Worm (Caenorhabditis elegans) whole organism, L4 larva: Measurements from ENCODE around the gene txdc-17.

Experiments
- F10B5.3 ChIP-seq: sonication (generic microtip); optimal IDR thresholded peaks from 2 replicates; lab custom pipeline; 2016; ENCODE audit warnings: mild to moderate bottlenecking, missing genetic modification characterization, missing compliant biosample characterization
- F37D6.2 ChIP-seq: sonication (generic microtip); optimal IDR thresholded peaks from 2 replicates; lab custom pipeline; 2016; ENCODE audit warnings: mild to moderate bottlenecking, missing genetic modification characterization, missing compliant biosample characterization
- F49E8.2 ChIP-seq: sonication (generic microtip); optimal IDR thresholded peaks from 2 replicates; lab custom pipeline; 2016; ENCODE audit warnings: missing compliant biosample characterization, mild to moderate bottlenecking, missing genetic modification characterization, borderline replicate concordance
- R02D3.7 ChIP-seq: fragments of 150-350 bp; sonication (generic microtip); optimal IDR thresholded peaks from 3 replicates; lab custom pipeline; 2014; ENCODE audit warnings: missing biosample characterization, missing genetic modification characterization
- T20F7.1 ChIP-seq: fragments of 200-800 bp; sonication (Bioruptor generic); optimal IDR thresholded peaks from 2 replicates; lab custom pipeline; 2018; ENCODE audit warnings: mild to moderate bottlenecking, missing genetic modification characterization, missing compliant biosample characterization
- ZK546.5 ChIP-seq, 2 experiments: sonication (generic microtip); optimal IDR thresholded peaks; 2 replicates each; lab custom pipeline; 2017; ENCODE audit warnings: missing biosample characterization in 2 of 2, missing genetic modification characterization in 2 of 2
- ama-1 ChIP-seq: fragments of 150-350 bp; optimal IDR thresholded peaks from 2 replicates; lab custom pipeline; 2014; ENCODE audit warnings: inconsistent platforms, mixed read lengths
- arid-1 ChIP-seq: fragments of 200-800 bp; sonication (Bioruptor generic); conservative IDR thresholded peaks from 2 replicates; pipeline ENCODE4 v1.3.6; 2022; ENCODE audit warnings: missing genetic modification reagents, missing genetic modification characterization, missing compliant biosample characterization
- ceh-82 ChIP-seq: sonication (generic microtip); optimal IDR thresholded peaks from 2 replicates; lab custom pipeline; 2017; ENCODE audit warnings: missing biosample characterization, missing genetic modification characterization
- ctbp-1 ChIP-seq: fragments of 200-800 bp; sonication (Bioruptor generic); IDR thresholded peaks from 2 replicates; pipeline ENCODE4 v1.3.6; 2022; ENCODE audit warnings: missing genetic modification reagents, missing genetic modification characterization, missing compliant biosample characterization
- daf-12 ChIP-seq: fragments of 150-350 bp; optimal IDR thresholded peaks from 2 replicates; lab custom pipeline; 2014; ENCODE audit warnings: missing biosample characterization, missing genetic modification reagents, missing genetic modification characterization
- daf-16 ChIP-seq, 3 experiments: sonication (generic microtip); optimal IDR thresholded peaks; 2 replicates each; lab custom pipeline; 2016 to 2017; ENCODE audit warnings: missing genetic modification characterization in 3 of 3, missing genetic modification reagents in 3 of 3, mild to moderate bottlenecking in 2 of 3, missing compliant biosample characterization in 2 of 3, missing biosample characterization in 1 of 3, moderate library complexity in 1 of 3
- dmd-6 ChIP-seq: fragments of 200-800 bp; sonication (Bioruptor generic); IDR thresholded peaks from 2 replicates; pipeline ENCODE4 v1.3.6; 2022; ENCODE audit warnings: missing genetic modification reagents, missing genetic modification characterization, missing compliant biosample characterization
- dmd-8 ChIP-seq: fragments of 200-800 bp; sonication (Bioruptor generic); IDR thresholded peaks from 2 replicates; pipeline ENCODE4 v1.3.6; 2022; ENCODE audit warnings: missing genetic modification characterization, missing compliant biosample characterization
- duxl-1 ChIP-seq: sonication (generic microtip); optimal IDR thresholded peaks from 2 replicates; lab custom pipeline; 2016; ENCODE audit warnings: mild to moderate bottlenecking, missing genetic modification characterization, moderate library complexity, missing compliant biosample characterization; ENCODE audit not compliant: poor library complexity
- egl-27 ChIP-seq: sonication (generic microtip); optimal IDR thresholded peaks from 3 replicates; lab custom pipeline; 2017; ENCODE audit warnings: missing biosample characterization, missing genetic modification reagents, missing genetic modification characterization
- egl-43 ChIP-seq: fragments of 200-800 bp; sonication (Bioruptor generic); IDR thresholded peaks from 2 replicates; pipeline ENCODE4 v1.3.6; 2022; ENCODE audit warnings: missing genetic modification reagents, missing genetic modification characterization, missing compliant biosample characterization
- fos-1 ChIP-seq: fragments of 150-350 bp; optimal IDR thresholded peaks from 2 replicates; lab custom pipeline; 2014; ENCODE audit warnings: missing biosample characterization, missing genetic modification characterization
- gei-8 ChIP-seq: fragments of 200-800 bp; sonication (Bioruptor generic); optimal IDR thresholded peaks from 2 replicates; lab custom pipeline; 2018; ENCODE audit warnings: mild to moderate bottlenecking, missing genetic modification characterization, missing compliant biosample characterization
- hif-1 ChIP-seq, 2 experiments: sonication (generic microtip); optimal IDR thresholded peaks; 2 replicates each; lab custom pipeline; 2016 to 2017; ENCODE audit warnings: missing compliant biosample characterization in 2 of 2, missing genetic modification characterization in 2 of 2, missing genetic modification reagents in 2 of 2, missing genotype in 2 of 2, mild to moderate bottlenecking in 1 of 2
- jun-1 ChIP-seq: fragments of 150-350 bp; optimal IDR thresholded peaks from 2 replicates; lab custom pipeline; 2014; ENCODE audit warnings: missing biosample characterization, missing genetic modification reagents, missing genetic modification characterization
- lim-7 ChIP-seq: fragments of 200-800 bp; sonication (Bioruptor generic); IDR thresholded peaks from 2 replicates; pipeline ENCODE4 v1.3.6; 2022; ENCODE audit warnings: missing genetic modification characterization, missing compliant biosample characterization
- lin-15B ChIP-seq: fragments of 150-350 bp; sonication (generic microtip); optimal IDR thresholded peaks from 3 replicates; lab custom pipeline; 2014; ENCODE audit warnings: missing biosample characterization, missing genetic modification characterization
- lin-38 ChIP-seq: fragments of 200-800 bp; sonication (Bioruptor generic); IDR thresholded peaks from 2 replicates; pipeline ENCODE4 v1.3.6; 2022; ENCODE audit warnings: missing genetic modification reagents, missing genetic modification characterization, missing compliant biosample characterization
- lsy-2 ChIP-seq, 2 experiments: fragments of 150-350 bp in 1 of 2; sonication (generic microtip) in 1 of 2; optimal IDR thresholded peaks; 2 replicates each; lab custom pipeline; 2014 to 2017; ENCODE audit warnings: missing biosample characterization in 2 of 2, missing genetic modification characterization in 2 of 2
- mes-2 ChIP-seq: sonication (generic microtip); optimal IDR thresholded peaks from 2 replicates; lab custom pipeline; 2016; ENCODE audit warnings: missing genotype, mild to moderate bottlenecking, missing genetic modification characterization, missing compliant biosample characterization; ENCODE audit not compliant: poor library complexity, severe bottlenecking
- mxl-3 ChIP-seq: fragments of 200-800 bp; sonication (Bioruptor generic); optimal IDR thresholded peaks from 2 replicates; lab custom pipeline; 2018; ENCODE audit warnings: mild to moderate bottlenecking, missing genetic modification characterization, missing compliant biosample characterization
- nhr-102 ChIP-seq: sonication (generic microtip); optimal IDR thresholded peaks from 2 replicates; lab custom pipeline; 2016; ENCODE audit warnings: mild to moderate bottlenecking, missing genetic modification characterization, moderate library complexity, missing compliant biosample characterization
- nhr-11 ChIP-seq: fragments of 150-350 bp; optimal IDR thresholded peaks from 2 replicates; lab custom pipeline; 2014; ENCODE audit warnings: missing biosample characterization, missing genetic modification characterization
- nhr-111 ChIP-seq: fragments of 200-800 bp; sonication (Bioruptor generic); optimal IDR thresholded peaks from 2 replicates; lab custom pipeline; 2018; ENCODE audit warnings: mild to moderate bottlenecking, missing genetic modification characterization, missing compliant biosample characterization
- nhr-41 ChIP-seq: fragments of 200-800 bp; sonication (Bioruptor generic); IDR thresholded peaks from 2 replicates; pipeline ENCODE4 v1.3.6; 2022; ENCODE audit warnings: missing genetic modification reagents, missing genetic modification characterization, missing compliant biosample characterization
- nhr-42 ChIP-seq: fragments of 200-800 bp; sonication (Bioruptor generic); IDR thresholded peaks from 2 replicates; pipeline ENCODE4 v1.3.6; 2022; ENCODE audit warnings: missing genetic modification characterization, missing compliant biosample characterization
- nhr-48 ChIP-seq: sonication (generic microtip); optimal IDR thresholded peaks from 2 replicates; lab custom pipeline; 2016; ENCODE audit warnings: mild to moderate bottlenecking, missing genetic modification characterization, missing compliant biosample characterization
- nhr-6 ChIP-seq: fragments of 150-350 bp; optimal IDR thresholded peaks from 2 replicates; lab custom pipeline; 2014; ENCODE audit warnings: missing biosample characterization, missing genetic modification characterization
- nhr-76 ChIP-seq: fragments of 150-350 bp; optimal IDR thresholded peaks from 2 replicates; lab custom pipeline; 2014; ENCODE audit warnings: missing biosample characterization, missing genetic modification characterization
- nhr-77 ChIP-seq: fragments of 150-350 bp; optimal IDR thresholded peaks from 2 replicates; lab custom pipeline; 2014; ENCODE audit warnings: missing biosample characterization, missing genetic modification characterization
- pha-4 ChIP-seq, 2 experiments: fragments of 150-350 bp in 1 of 2; fragments of 200-800 bp in 1 of 2; sonication (Bioruptor generic) in 1 of 2; IDR thresholded peaks in 1 of 2; optimal IDR thresholded peaks in 1 of 2; 2 replicates each; pipeline versions ENCODE4 v1.3.6 to Lab custom; 2014 to 2022; ENCODE audit warnings: missing genetic modification characterization in 2 of 2, missing genetic modification reagents in 2 of 2, missing biosample characterization in 1 of 2, missing compliant biosample characterization in 1 of 2
- php-3 ChIP-seq: fragments of 200-800 bp; sonication (Bioruptor generic); IDR thresholded peaks from 2 replicates; pipeline ENCODE4 v1.3.6; 2022; ENCODE audit warnings: missing genetic modification reagents, missing genetic modification characterization, missing compliant biosample characterization
- pqm-1 ChIP-seq: sonication (generic microtip); optimal IDR thresholded peaks from 2 replicates; lab custom pipeline; 2017; ENCODE audit warnings: missing biosample characterization, missing genetic modification characterization
- saeg-2 ChIP-seq: fragments of 200-800 bp; sonication (Bioruptor generic); IDR thresholded peaks from 2 replicates; pipeline ENCODE4 v1.3.6; 2022; ENCODE audit warnings: missing genetic modification reagents, missing genetic modification characterization, missing compliant biosample characterization
- sdz-12 ChIP-seq: fragments of 200-800 bp; sonication (Bioruptor generic); optimal IDR thresholded peaks from 2 replicates; lab custom pipeline; 2018; ENCODE audit warnings: mild to moderate bottlenecking, missing genetic modification characterization, missing compliant biosample characterization
- spr-3 ChIP-seq: fragments of 200-800 bp; sonication (Bioruptor generic); optimal IDR thresholded peaks from 2 replicates; lab custom pipeline; 2018; ENCODE audit warnings: mild to moderate bottlenecking, missing genetic modification characterization, missing compliant biosample characterization
- tra-1 ChIP-seq: fragments of 200-800 bp; sonication (Bioruptor generic); IDR thresholded peaks from 2 replicates; pipeline ENCODE4 v1.3.6; 2022; ENCODE audit warnings: missing genetic modification reagents, missing genetic modification characterization, missing compliant biosample characterization
- unc-130 ChIP-seq: sonication (generic microtip); optimal IDR thresholded peaks from 2 replicates; lab custom pipeline; 2016; ENCODE audit warnings: missing genetic modification reagents, missing genetic modification characterization, missing compliant biosample characterization
- unc-39 ChIP-seq: sonication (generic microtip); optimal IDR thresholded peaks from 2 replicates; lab custom pipeline; 2017; ENCODE audit warnings: missing biosample characterization, missing genetic modification characterization
- zfp-3 ChIP-seq: fragments of 200-800 bp; sonication (Bioruptor generic); conservative IDR thresholded peaks from 2 replicates; pipeline ENCODE4 v1.3.6; 2022; ENCODE audit warnings: missing genetic modification reagents, missing genetic modification characterization, missing compliant biosample characterization

Gene txdc-17

ce11 chrIII:2811410-2811809, 23.1 kb upstream of the txdc-17 start:
- no peak for TF ChIP-seq F10B5.3 (tag; lab: Kevin White, UChicago)
- peak; percentile 40; the same call in 1 of the 2 replicates for TF ChIP-seq egl-43 (GFP tag; lab: Robert Waterston, UW)
- TF ChIP-seq gei-8 (GFP tag; lab: Kevin White, UChicago) = peak; percentile 20
- peak in 1 of 2 experiments; percentile 49 for TF ChIP-seq lsy-2 (tag; optimal IDR thresholded peaks at IDR 0.05; lab: Kevin White, UChicago)
- peak; percentile 60 for TF ChIP-seq nhr-111 (GFP tag; lab: Kevin White, UChicago)
- 0 out of 2 replicates have a peak, but pooled peaks have one; percentile 42 for TF ChIP-seq ctbp-1 (GFP tag; lab: Robert Waterston, UW)
- peak; percentile 47 for TF ChIP-seq F49E8.2
- TF ChIP-seq ama-1 (lab: Kevin White, UChicago) = peak; percentile 76
- TF ChIP-seq nhr-48 (tag; lab: Kevin White, UChicago) = peak; percentile 2
- no peak for TF ChIP-seq egl-27 (tag; lab: Kevin White, UChicago)
- 0 out of 2 replicates have a peak, but pooled peaks have one; percentile 23 for TF ChIP-seq arid-1 (GFP tag; lab: Robert Waterston, UW)
- no peak for TF ChIP-seq lim-7 (GFP tag; lab: Robert Waterston, UW)
- TF ChIP-seq sdz-12 = peak; percentile 43
- peak; percentile 29 for TF ChIP-seq T20F7.1 (GFP tag; lab: Kevin White, UChicago)
- TF ChIP-seq F37D6.2 (tag; lab: Kevin White, UChicago) = no peak
- TF ChIP-seq lin-38 (GFP tag; lab: Robert Waterston, UW) = peak; percentile 82
- TF ChIP-seq nhr-42 = 0 out of 2 replicates have a peak, but pooled peaks have one; percentile 31
- no peak for TF ChIP-seq unc-39 (tag; lab: Kevin White, UChicago)
- TF ChIP-seq nhr-102 = peak; percentile 22
- TF ChIP-seq zfp-3 (GFP tag; lab: Robert Waterston, UW) = 0 out of 2 replicates have a peak, but pooled peaks have one; percentile 19
- peak in 1 of 2 experiments; percentile 69 for TF ChIP-seq hif-1 (tag; optimal IDR thresholded peaks at IDR 0.05; lab: Kevin White, UChicago)
- no peak for TF ChIP-seq ceh-82 (tag; lab: Kevin White, UChicago)
- TF ChIP-seq pha-4 (GFP tag; IDR thresholded peaks at IDR 0.05; lab: Robert Waterston, UW) = peak; percentile 25; the same call in 1 of the 2 replicates
- TF ChIP-seq pha-4 (tag; optimal IDR thresholded peaks at IDR 0.05; lab: Kevin White, UChicago) = no peak
- peak; percentile 40 for TF ChIP-seq spr-3 (GFP tag; lab: Kevin White, UChicago)
- peak; percentile 41 for TF ChIP-seq unc-130 (GFP tag; lab: Kevin White, UChicago)
- no peak for TF ChIP-seq R02D3.7 (tag; lab: Kevin White, UChicago)
- TF ChIP-seq duxl-1 (tag; lab: Kevin White, UChicago) = peak; percentile 53
- TF ChIP-seq nhr-76 (tag; lab: Kevin White, UChicago) = no peak
- TF ChIP-seq saeg-2 (GFP tag; lab: Robert Waterston, UW) = no peak
- no peak for TF ChIP-seq php-3 (GFP tag; lab: Robert Waterston, UW)
- TF ChIP-seq daf-16 (GFP tag; optimal IDR thresholded peaks at IDR 0.05; lab: Kevin White, UChicago) = peak in 1 of 2 experiments; percentile 31
- peak; percentile 23 for TF ChIP-seq daf-16 (tag; optimal IDR thresholded peaks at IDR 0.05; lab: Kevin White, UChicago)

ce11 chrIII:2814919-2815554, 19.4 kb upstream of the txdc-17 start, which contains the start of gene tufm-1:
Gene tufm-1, minus strand, starts transcription at chrIII:2814969.
- TF ChIP-seq F49E8.2 = no peak
- TF ChIP-seq R02D3.7 (tag; lab: Kevin White, UChicago) = no peak
- TF ChIP-seq fos-1 (tag; lab: Kevin White, UChicago) = no peak
- TF ChIP-seq jun-1 (tag; lab: Kevin White, UChicago) = no peak
- no peak for TF ChIP-seq ama-1 (lab: Kevin White, UChicago)
- no peak for TF ChIP-seq daf-12
- TF ChIP-seq pqm-1 (tag; lab: Kevin White, UChicago) = no peak
- TF ChIP-seq nhr-76 (tag; lab: Kevin White, UChicago) = no peak
- no peak for TF ChIP-seq dmd-8 (GFP tag; lab: Robert Waterston, UW)
- TF ChIP-seq nhr-6 (tag; lab: Kevin White, UChicago) = no peak
- no peak for TF ChIP-seq nhr-41 (GFP tag; lab: Robert Waterston, UW)
- no peak for TF ChIP-seq lin-15B (tag; lab: Kevin White, UChicago)
- TF ChIP-seq mes-2 (tag; lab: Kevin White, UChicago) = peak; percentile 63
- no peak for TF ChIP-seq nhr-77 (tag; lab: Kevin White, UChicago)
- TF ChIP-seq nhr-11 (tag; lab: Kevin White, UChicago) = no peak
- TF ChIP-seq pha-4 (GFP tag; IDR thresholded peaks at IDR 0.05; lab: Robert Waterston, UW) = no peak
- no peak for TF ChIP-seq pha-4 (tag; optimal IDR thresholded peaks at IDR 0.05; lab: Kevin White, UChicago)
- peak; percentile 75 for TF ChIP-seq lin-38 (GFP tag; lab: Robert Waterston, UW)
- no peak for TF ChIP-seq mxl-3 (GFP tag; lab: Kevin White, UChicago)
- TF ChIP-seq tra-1 (GFP tag; lab: Robert Waterston, UW) = no peak
- TF ChIP-seq ZK546.5 (tag; optimal IDR thresholded peaks at IDR 0.05; lab: Kevin White, UChicago) = no peak
- no peak for TF ChIP-seq dmd-6
- no peak for TF ChIP-seq zfp-3 (GFP tag; lab: Robert Waterston, UW)
